Worm (Caenorhabditis elegans) whole organism, young adult: ENCODE results near the gene R144.11.
A peak's percentile ranks its signal among the peaks of the same experiment; 100 is the strongest.

Source experiments
- C06A6.2 ChIP-seq: fragments of 200-800 bp; sonication (Bioruptor generic); conservative IDR thresholded peaks from 2 replicates; pipeline ENCODE4 v1.3.6; 2022; ENCODE audit warnings: missing genetic modification characterization, missing compliant biosample characterization
- D2030.7 ChIP-seq: fragments of 200-800 bp; sonication (Bioruptor generic); IDR thresholded peaks from 2 replicates; pipeline ENCODE4 v1.3.6; 2022; ENCODE audit warnings: missing genetic modification reagents, missing genetic modification characterization, missing compliant biosample characterization
- F37B4.10 ChIP-seq: fragments of 200-800 bp; sonication (Bioruptor generic); IDR thresholded peaks from 2 replicates; pipeline ENCODE4 v1.3.6; 2022; ENCODE audit warnings: missing genetic modification characterization, missing compliant biosample characterization
- F55B11.4 ChIP-seq: sonication (generic microtip); optimal IDR thresholded peaks from 2 replicates; lab custom pipeline; 2016; ENCODE audit warnings: missing compliant biosample characterization, missing genetic modification characterization, borderline replicate concordance; ENCODE audit not compliant: insufficient read depth
- T26A5.8 ChIP-seq: sonication (generic microtip); optimal IDR thresholded peaks from 2 replicates; lab custom pipeline; 2016; ENCODE audit warnings: missing genetic modification characterization, missing compliant biosample characterization
- Y95B8A.8 ChIP-seq: fragments of 200-800 bp; sonication (Bioruptor generic); IDR thresholded peaks from 2 replicates; pipeline ENCODE4 v1.3.6; 2022; ENCODE audit warnings: missing genetic modification reagents, missing genetic modification characterization, missing compliant biosample characterization
- ZK185.1 ChIP-seq: sonication (generic microtip); optimal IDR thresholded peaks from 2 replicates; lab custom pipeline; 2016; ENCODE audit warnings: mild to moderate bottlenecking, missing genetic modification characterization, missing compliant biosample characterization; ENCODE audit not compliant: poor library complexity, severe bottlenecking
- akir-1 ChIP-seq: fragments of 200-800 bp; sonication (Bioruptor generic); optimal IDR thresholded peaks from 2 replicates; lab custom pipeline; 2018; ENCODE audit warnings: mild to moderate bottlenecking, missing genetic modification characterization, moderate library complexity, missing compliant biosample characterization
- ama-1 ChIP-seq, 3 experiments: fragments of 150-350 bp in 1 of 3; sonication (generic microtip) in 2 of 3; optimal IDR thresholded peaks; 2 replicates each; lab custom pipeline; 2014 to 2018; ENCODE audit warnings: missing biosample characterization in 2 of 3, missing genetic modification characterization in 2 of 3, missing genetic modification reagents in 2 of 3
- athp-1 ChIP-seq: sonication (generic microtip); optimal IDR thresholded peaks from 2 replicates; lab custom pipeline; 2017; ENCODE audit warnings: mild to moderate bottlenecking, missing genetic modification characterization, missing compliant biosample characterization
- attf-3 ChIP-seq: fragments of 200-800 bp; sonication (Bioruptor generic); conservative IDR thresholded peaks from 2 replicates; pipeline ENCODE4 v1.3.6; 2022; ENCODE audit warnings: missing genetic modification reagents, missing genetic modification characterization, missing compliant biosample characterization
- attf-6 ChIP-seq: fragments of 200-800 bp; sonication (Bioruptor generic); IDR thresholded peaks from 2 replicates; pipeline ENCODE4 v1.3.6; 2022; ENCODE audit warnings: missing genetic modification reagents, missing genetic modification characterization, missing compliant biosample characterization
- bed-1 ChIP-seq: fragments of 200-800 bp; sonication (Bioruptor generic); IDR thresholded peaks from 2 replicates; pipeline ENCODE4 v1.3.6; 2022; ENCODE audit warnings: missing genetic modification reagents, missing genetic modification characterization, missing compliant biosample characterization
- ceh-27 ChIP-seq: fragments of 200-800 bp; sonication (Bioruptor generic); optimal IDR thresholded peaks from 2 replicates; lab custom pipeline; 2018; ENCODE audit warnings: mild to moderate bottlenecking, missing genetic modification characterization, moderate library complexity, missing compliant biosample characterization
- ceh-40 ChIP-seq: fragments of 200-800 bp; sonication (Bioruptor generic); IDR thresholded peaks from 2 replicates; pipeline ENCODE4 v1.3.6; 2022; ENCODE audit warnings: missing genetic modification characterization, missing compliant biosample characterization
- ceh-79 ChIP-seq: sonication (generic microtip); optimal IDR thresholded peaks from 2 replicates; lab custom pipeline; 2017; ENCODE audit warnings: mild to moderate bottlenecking, missing genetic modification characterization, missing compliant biosample characterization
- die-1 ChIP-seq: sonication (generic microtip); optimal IDR thresholded peaks from 2 replicates; lab custom pipeline; 2016; ENCODE audit warnings: missing genotype, mild to moderate bottlenecking, missing genetic modification characterization, missing compliant biosample characterization
- efl-1 ChIP-seq: fragments of 150-350 bp; optimal IDR thresholded peaks from 2 replicates; lab custom pipeline; 2014; ENCODE audit warnings: missing biosample characterization, missing genetic modification reagents, missing genetic modification characterization
- gei-17 ChIP-seq: fragments of 200-800 bp; sonication (Bioruptor generic); optimal IDR thresholded peaks from 2 replicates; lab custom pipeline; 2018; ENCODE audit warnings: mild to moderate bottlenecking, missing genetic modification characterization, missing compliant biosample characterization
- hlh-26 ChIP-seq: fragments of 200-800 bp; sonication (Bioruptor generic); conservative IDR thresholded peaks from 2 replicates; pipeline ENCODE4 v1.3.6; 2022; ENCODE audit warnings: missing genetic modification reagents, missing genetic modification characterization, missing compliant biosample characterization
- hrde-1 ChIP-seq: sonication (generic microtip); optimal IDR thresholded peaks from 2 replicates; lab custom pipeline; 2016; ENCODE audit warnings: missing genetic modification characterization, mild to moderate bottlenecking, missing compliant biosample characterization, moderate library complexity, missing genotype, missing genetic modification reagents, borderline replicate concordance
- hsf-1 ChIP-seq: fragments of 200-800 bp; sonication (Bioruptor generic); IDR thresholded peaks from 2 replicates; pipeline ENCODE4 v1.3.6; 2022; ENCODE audit warnings: missing genetic modification reagents, missing genetic modification characterization, missing compliant biosample characterization
- lin-35 ChIP-seq, 3 experiments: fragments of 150-350 bp in 2 of 3; sonication (generic microtip) in 1 of 3; optimal IDR thresholded peaks; 2 replicates each; lab custom pipeline; 2014 to 2018; ENCODE audit warnings: missing biosample characterization in 3 of 3, missing genetic modification characterization in 3 of 3, missing genetic modification reagents in 3 of 3
- lin-40 ChIP-seq: sonication (generic microtip); optimal IDR thresholded peaks from 2 replicates; lab custom pipeline; 2016; ENCODE audit warnings: missing genetic modification characterization, mild to moderate bottlenecking, missing compliant biosample characterization, missing genotype, missing genetic modification reagents
- lsl-1 ChIP-seq: fragments of 200-800 bp; sonication (Bioruptor generic); optimal IDR thresholded peaks from 2 replicates; lab custom pipeline; 2018; ENCODE audit warnings: mild to moderate bottlenecking, missing genetic modification characterization, moderate library complexity, missing compliant biosample characterization
- mes-4 ChIP-seq: sonication (generic microtip); optimal IDR thresholded peaks from 2 replicates; lab custom pipeline; 2016; ENCODE audit warnings: missing genotype, missing genetic modification characterization, missing compliant biosample characterization
- nfyb-1 ChIP-seq: fragments of 200-800 bp; sonication (Bioruptor generic); IDR thresholded peaks from 2 replicates; pipeline ENCODE4 v1.3.6; 2022; ENCODE audit warnings: missing genetic modification reagents, missing genetic modification characterization, missing compliant biosample characterization
- nhr-120 ChIP-seq: fragments of 200-800 bp; sonication (Bioruptor generic); IDR thresholded peaks from 2 replicates; pipeline ENCODE4 v1.3.6; 2022; ENCODE audit warnings: missing genetic modification characterization, missing compliant biosample characterization
- nhr-80 ChIP-seq: sonication (generic microtip); optimal IDR thresholded peaks from 2 replicates; lab custom pipeline; 2016; ENCODE audit warnings: missing genetic modification characterization, missing compliant biosample characterization
- pbrm-1 ChIP-seq: fragments of 200-800 bp; sonication (Bioruptor generic); IDR thresholded peaks from 2 replicates; pipeline ENCODE4 v1.3.6; 2022; ENCODE audit warnings: missing genetic modification reagents, missing genetic modification characterization, missing compliant biosample characterization
- pha-4 ChIP-seq: fragments of 150-350 bp; sonication (generic microtip); optimal IDR thresholded peaks from 2 replicates; lab custom pipeline; 2014; ENCODE audit warnings: missing biosample characterization, missing genetic modification reagents, missing genetic modification characterization
- rcor-1 ChIP-seq: fragments of 200-800 bp; sonication (Bioruptor generic); IDR thresholded peaks from 2 replicates; pipeline ENCODE4 v1.3.6; 2022; ENCODE audit warnings: missing genetic modification reagents, missing genetic modification characterization, missing compliant biosample characterization
- rec-8 ChIP-seq, 2 experiments: sonication (generic microtip); optimal IDR thresholded peaks; 2 replicates each; lab custom pipeline; 2016; ENCODE audit warnings: mild to moderate bottlenecking in 2 of 2, missing genetic modification characterization in 2 of 2, missing genetic modification reagents in 2 of 2, missing genotype in 2 of 2, missing biosample characterization in 1 of 2, missing compliant biosample characterization in 1 of 2, moderate library complexity in 1 of 2
- sea-2 ChIP-seq: fragments of 200-800 bp; sonication (Bioruptor generic); IDR thresholded peaks from 2 replicates; pipeline ENCODE4 v1.3.6; 2022; ENCODE audit warnings: missing genetic modification characterization, missing compliant biosample characterization
- snpc-4 ChIP-seq, 5 experiments: fragments of 150-350 bp in 1 of 5; sonication (generic microtip) in 4 of 5; optimal IDR thresholded peaks; 2 replicates each; lab custom pipeline; 2014 to 2018; ENCODE audit warnings: missing genetic modification characterization in 5 of 5, missing biosample characterization in 3 of 5, antibody characterized with exemption in 2 of 5, mild to moderate bottlenecking in 2 of 5, missing compliant biosample characterization in 2 of 5, missing genotype in 2 of 5, moderate library complexity in 2 of 5, missing genetic modification reagents in 1 of 5
- tbp1 ChIP-seq: fragments of 200-800 bp; sonication (Bioruptor generic); optimal IDR thresholded peaks from 2 replicates; lab custom pipeline; 2018; ENCODE audit warnings: mild to moderate bottlenecking, missing genetic modification characterization, missing compliant biosample characterization
- unc-130 ChIP-seq: sonication (generic microtip); optimal IDR thresholded peaks from 2 replicates; lab custom pipeline; 2016; ENCODE audit warnings: missing genetic modification reagents, missing genetic modification characterization, missing compliant biosample characterization
- ztf-18 ChIP-seq: sonication (generic microtip); optimal IDR thresholded peaks from 2 replicates; lab custom pipeline; 2016; ENCODE audit warnings: missing genotype, mild to moderate bottlenecking, missing genetic modification characterization, missing compliant biosample characterization
- ztf-25 ChIP-seq: fragments of 200-800 bp; sonication (Bioruptor generic); IDR thresholded peaks from 2 replicates; pipeline ENCODE4 v1.3.6; 2022; ENCODE audit warnings: missing genetic modification reagents, missing genetic modification characterization, missing compliant biosample characterization

Gene R144.11

DNA sequence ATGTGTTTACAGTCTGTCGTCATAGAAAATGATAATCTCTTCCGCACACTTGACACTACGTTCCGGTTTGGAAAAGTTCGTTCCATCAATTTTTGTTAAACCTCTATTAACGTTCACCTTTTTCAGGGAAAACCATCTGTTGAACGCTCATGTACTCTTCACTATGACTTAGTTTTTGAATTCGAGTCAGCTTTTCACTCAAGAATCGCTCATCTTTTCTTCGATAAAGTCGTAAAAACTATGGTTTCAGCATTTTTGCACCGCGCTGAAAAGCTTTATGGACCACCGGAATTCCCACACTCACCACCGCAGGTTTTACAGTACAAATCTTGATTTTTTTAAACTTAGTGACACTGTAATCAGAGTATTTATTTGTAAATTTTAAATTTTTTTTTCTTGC is 15.0 kb upstream of the R144.11 start:
- TF ChIP-seq ama-1 (optimal IDR thresholded peaks at IDR 0.05; lab: Kevin White, UChicago): peak; percentile 43
- TF ChIP-seq ama-1 (GFP tag; optimal IDR thresholded peaks at IDR 0.05; lab: Kevin White, UChicago): no peak
- 0 out of 2 replicates have a peak, but pooled peaks have one; percentile 12 for TF ChIP-seq nfyb-1 (GFP tag; lab: Robert Waterston, UW)
- TF ChIP-seq lin-35 (GFP tag; optimal IDR thresholded peaks at IDR 0.05; lab: Kevin White, UChicago): peak in 1 of 3 experiments; percentile 4
- no peak for TF ChIP-seq unc-130
- TF ChIP-seq, all 124 proteins: peak for 3

DNA sequence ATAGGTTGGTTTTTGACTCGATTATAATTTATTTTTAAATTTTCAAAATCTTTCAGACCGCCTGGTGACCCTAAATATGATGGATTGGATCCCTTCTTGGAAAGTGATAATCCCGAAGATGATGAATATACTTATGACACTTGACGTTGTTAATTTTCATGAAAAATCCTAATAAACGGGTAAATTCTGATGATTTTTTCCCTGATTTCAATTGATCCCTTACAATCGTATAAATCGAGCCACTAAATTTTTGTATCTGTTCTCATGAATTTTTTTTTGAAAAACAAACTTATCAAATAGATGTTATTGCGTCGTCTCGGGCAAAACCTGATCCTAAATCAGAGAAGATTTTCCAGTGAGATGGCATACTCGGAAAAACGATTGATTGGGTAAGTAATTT is 14.3 kb upstream of the R144.11 start, which contains the start of gene R144.13:
R144.13 (plus strand) TSS at position 301 of the 400 bp plus-strand sequence.
- TF ChIP-seq rec-8 (tag; optimal IDR thresholded peaks at IDR 0.05; lab: Kevin White, UChicago): no peak
- TF ChIP-seq D2030.7 (GFP tag; lab: Robert Waterston, UW): no peak
- no peak for TF ChIP-seq ztf-25
- TF ChIP-seq F55B11.4 (tag; lab: Kevin White, UChicago): no peak
- TF ChIP-seq mes-4 (tag; lab: Kevin White, UChicago): no peak
- TF ChIP-seq athp-1 (tag; lab: Kevin White, UChicago): no peak
- TF ChIP-seq hrde-1 (tag; lab: Kevin White, UChicago): no peak
- TF ChIP-seq gei-17 (GFP tag; lab: Kevin White, UChicago): no peak
- no peak for TF ChIP-seq rcor-1
- no peak for TF ChIP-seq sea-2 (GFP tag; lab: Robert Waterston, UW)
- no peak for TF ChIP-seq snpc-4 (GFP tag; optimal IDR thresholded peaks at IDR 0.05; lab: Kevin White, UChicago)
- no peak for TF ChIP-seq snpc-4 (tag; optimal IDR thresholded peaks at IDR 0.05; lab: Kevin White, UChicago)
- TF ChIP-seq nhr-120 (GFP tag; lab: Robert Waterston, UW): no peak
- no peak for TF ChIP-seq pbrm-1 (GFP tag; lab: Robert Waterston, UW)

DNA sequence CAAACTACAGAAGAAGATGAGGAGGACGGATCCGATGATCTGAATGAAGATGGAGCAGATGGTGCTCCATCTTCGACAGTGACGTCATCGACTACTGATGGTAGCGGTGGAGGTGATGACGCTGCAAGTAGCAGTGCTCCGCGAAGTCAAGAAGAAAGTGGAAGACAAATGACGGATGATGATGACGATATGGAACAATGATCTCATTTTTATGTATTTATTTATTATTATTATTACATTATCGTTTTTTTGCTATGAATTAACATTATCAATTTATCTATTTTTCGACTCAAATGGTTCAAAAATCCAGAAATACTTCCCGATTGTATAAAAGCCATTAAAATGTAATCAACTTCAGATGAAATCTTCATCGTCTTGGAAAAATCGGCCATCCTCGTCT is 13.1 kb upstream of the R144.11 start, which contains the start of gene R144.3:
R144.3 (plus strand) TSS at position 301 of the 400 bp plus-strand sequence.
- TF ChIP-seq pbrm-1 (GFP tag; lab: Robert Waterston, UW) (no peak), lsl-1 (GFP tag; lab: Kevin White, UChicago) (no peak), ama-1 (optimal IDR thresholded peaks at IDR 0.05; lab: Kevin White, UChicago) (no peak), ama-1 (GFP tag; optimal IDR thresholded peaks at IDR 0.05; lab: Kevin White, UChicago) (no peak)

DNA sequence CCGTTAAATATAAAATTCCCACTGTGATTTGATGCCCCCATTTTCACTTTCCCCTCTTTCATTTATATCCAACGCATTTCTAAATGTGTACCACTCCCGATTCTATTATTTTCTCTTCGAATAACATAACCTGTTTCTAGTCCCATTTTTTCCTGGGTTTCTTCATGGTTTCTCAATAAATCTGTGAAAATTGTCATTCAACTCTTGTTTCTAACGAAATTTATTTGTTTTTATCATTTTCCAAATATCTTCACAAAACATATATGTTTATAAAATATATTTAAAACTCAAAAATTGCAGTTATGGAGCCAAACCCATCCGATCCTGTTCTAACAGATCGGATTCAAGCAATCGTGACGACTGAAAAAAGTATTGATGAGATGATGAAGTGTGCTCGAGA is 12.3 kb upstream of the R144.11 start, which contains the start of gene mdt-11:
mdt-11 (plus strand) TSS at position 301 of the 400 bp plus-strand sequence.
- TF ChIP-seq attf-6 (GFP tag; lab: Robert Waterston, UW) (no peak), pha-4 (tag; lab: Kevin White, UChicago) (no peak), die-1 (no peak), attf-3 (GFP tag; lab: Robert Waterston, UW) (no peak), T26A5.8 (no peak), ceh-27 (GFP tag; lab: Kevin White, UChicago) (no peak), hsf-1 (no peak), rec-8 (tag; optimal IDR thresholded peaks at IDR 0.05; lab: Kevin White, UChicago) (no peak), nhr-80 (no peak), akir-1 (GFP tag; lab: Kevin White, UChicago) (no peak)

ce11 chrIII:5018116-5018689 is 9.6 kb upstream of the R144.11 start, which contains the start of gene wip-1:
wip-1 (plus strand) TSS chrIII:5018639.
- TF ChIP-seq tbp1 (peak; percentile 79), Y95B8A.8 (GFP tag; lab: Robert Waterston, UW) (peak; percentile 98), rcor-1 (peak; percentile 98), ceh-40 (no peak), ztf-18 (tag; lab: Kevin White, UChicago) (peak; percentile 100), ceh-79 (tag; lab: Kevin White, UChicago) (peak; percentile 70), efl-1 (GFP tag; lab: Kevin White, UChicago) (peak; percentile 79), F55B11.4 (tag; lab: Kevin White, UChicago) (no peak), lin-40 (tag; lab: Kevin White, UChicago) (peak; percentile 98), rec-8 (tag; optimal IDR thresholded peaks at IDR 0.05; lab: Kevin White, UChicago) (peak; percentile 31 to 60), C06A6.2 (GFP tag; lab: Robert Waterston, UW) (peak; percentile 93), die-1 (peak; percentile 72), ZK185.1 (tag; lab: Kevin White, UChicago) (peak; percentile 96), mes-4 (tag; lab: Kevin White, UChicago) (no peak), hlh-26 (GFP tag; lab: Robert Waterston, UW) (no peak), bed-1 (GFP tag; lab: Robert Waterston, UW) (0 out of 2 replicates have a peak, but pooled peaks have one; percentile 81), F37B4.10 (GFP tag; lab: Robert Waterston, UW) (0 out of 2 replicates have a peak, but pooled peaks have one; percentile 87)
